Worm (Caenorhabditis elegans): ENCODE results near the gene col-177.

- TF ChIP-seq nfya-1 (tag; optimal IDR thresholded peaks at IDR 0.05; ENCODE audit: insufficient read depth) (no peak), lin-15B (tag; optimal IDR thresholded peaks at IDR 0.05) (no peak), aly-2 (tag; optimal IDR thresholded peaks at IDR 0.05) (no peak), ztf-4 (tag; optimal IDR thresholded peaks at IDR 0.05) (no peak), nhr-23 (tag; optimal IDR thresholded peaks at IDR 0.05) (no peak), nhr-25 (tag; optimal IDR thresholded peaks at IDR 0.05) (no peak)
These were observed 42.5 kb downstream of the col-177 start, which contains the start of gene K09C8.2 for ce11 chrX:10959136-10959535.

Measured in whole organism, L3 larva.